Worm (Caenorhabditis elegans) whole organism, L1 larva: Measurements from ENCODE around the gene M199.136.

ENCODE experiments used
- C16A3.4 ChIP-seq: fragments of 150-350 bp; optimal IDR thresholded peaks from 2 replicates; lab custom pipeline; 2014; ENCODE audit warnings: missing biosample characterization, missing genetic modification characterization
- aha-1 ChIP-seq: fragments of 150-350 bp; optimal IDR thresholded peaks from 2 replicates; lab custom pipeline; 2014; ENCODE audit warnings: missing biosample characterization, missing genetic modification characterization
- alr-1 ChIP-seq: fragments of 200-800 bp; sonication (Bioruptor generic); optimal IDR thresholded peaks from 2 replicates; lab custom pipeline; 2018; ENCODE audit warnings: borderline replicate concordance, mild to moderate bottlenecking, missing genetic modification characterization, missing compliant biosample characterization
- ceh-63 ChIP-seq: fragments of 200-800 bp; sonication (Bioruptor generic); optimal IDR thresholded peaks from 2 replicates; lab custom pipeline; 2018; ENCODE audit warnings: mild to moderate bottlenecking, missing genetic modification characterization, missing compliant biosample characterization
- ceh-8 ChIP-seq: fragments of 200-800 bp; sonication (Bioruptor generic); optimal IDR thresholded peaks from 2 replicates; lab custom pipeline; 2018; ENCODE audit warnings: mild to moderate bottlenecking, missing genetic modification characterization, moderate library complexity, missing compliant biosample characterization
- ceh-88 ChIP-seq: fragments of 200-800 bp; sonication (Bioruptor generic); IDR thresholded peaks from 2 replicates; pipeline ENCODE4 v1.3.6; 2022; ENCODE audit warnings: missing genetic modification characterization, missing compliant biosample characterization
- ceh-90 ChIP-seq: sonication (generic microtip); optimal IDR thresholded peaks from 2 replicates; lab custom pipeline; 2016; ENCODE audit warnings: missing genetic modification characterization, missing compliant biosample characterization
- ces-1 ChIP-seq: fragments of 150-350 bp; optimal IDR thresholded peaks from 2 replicates; lab custom pipeline; 2014; ENCODE audit warnings: missing biosample characterization, missing genetic modification reagents, missing genetic modification characterization
- efl-1 ChIP-seq, 4 experiments: fragments of 150-350 bp; optimal IDR thresholded peaks in 3 of 4; peaks in 1 of 4; 1 replicate in 1 of 4; 2 replicates in 3 of 4; lab custom pipeline; 2014; ENCODE audit warnings: missing biosample characterization in 2 of 4, missing genetic modification characterization in 2 of 4, missing genetic modification reagents in 2 of 4
- egl-27 ChIP-seq, 2 experiments: fragments of 150-350 bp in 1 of 2; sonication (generic microtip); optimal IDR thresholded peaks; 3 replicates each; lab custom pipeline; 2017 to 2018; ENCODE audit warnings: missing biosample characterization in 2 of 2, missing genetic modification characterization in 2 of 2, missing genetic modification reagents in 2 of 2
- elt-2 ChIP-seq: sonication (generic microtip); optimal IDR thresholded peaks from 2 replicates; lab custom pipeline; 2016; ENCODE audit warnings: missing genetic modification characterization, mild to moderate bottlenecking, inconsistent platforms, missing compliant biosample characterization, missing genetic modification reagents
- elt-3 ChIP-seq, 6 experiments: fragments of 150-350 bp in 1 of 6; sonication (generic microtip); optimal IDR thresholded peaks; 2 replicates each; lab custom pipeline; 2017 to 2018; ENCODE audit warnings: missing biosample characterization in 6 of 6, missing genetic modification characterization in 6 of 6, inconsistent platforms in 1 of 6
- ets-5 ChIP-seq: fragments of 200-800 bp; sonication (Bioruptor generic); IDR thresholded peaks from 2 replicates; pipeline ENCODE4 v1.3.6; 2022; ENCODE audit warnings: missing genetic modification characterization, missing compliant biosample characterization
- fkh-4 ChIP-seq: sonication (generic microtip); optimal IDR thresholded peaks from 2 replicates; lab custom pipeline; 2016; ENCODE audit warnings: missing compliant biosample characterization, missing genetic modification characterization, borderline replicate concordance
- fos-1 ChIP-seq: fragments of 150-350 bp; optimal IDR thresholded peaks from 2 replicates; lab custom pipeline; 2014; ENCODE audit warnings: missing biosample characterization, missing genetic modification characterization
- grh-1 ChIP-seq: fragments of 200-800 bp; sonication (Bioruptor generic); IDR thresholded peaks from 2 replicates; pipeline ENCODE4 v1.3.6; 2022; ENCODE audit warnings: missing genetic modification reagents, missing genetic modification characterization, missing compliant biosample characterization
- hlh-4 ChIP-seq: sonication (generic microtip); optimal IDR thresholded peaks from 2 replicates; lab custom pipeline; 2016; ENCODE audit warnings: mild to moderate bottlenecking, missing genetic modification characterization, missing compliant biosample characterization
- jun-1 ChIP-seq: fragments of 150-350 bp; optimal IDR thresholded peaks from 2 replicates; lab custom pipeline; 2014; ENCODE audit warnings: missing biosample characterization, missing genetic modification reagents, missing genetic modification characterization
- lin-15B ChIP-seq: fragments of 150-350 bp; sonication (generic microtip); optimal IDR thresholded peaks from 3 replicates; lab custom pipeline; 2014; ENCODE audit warnings: missing biosample characterization, missing genetic modification characterization
- lin-35 ChIP-seq, 2 experiments: fragments of 150-350 bp; optimal IDR thresholded peaks; 2 replicates each; lab custom pipeline; 2014; ENCODE audit warnings: missing biosample characterization in 2 of 2, missing genetic modification characterization in 2 of 2, missing genetic modification reagents in 2 of 2
- mab-9 ChIP-seq: fragments of 200-800 bp; sonication (Bioruptor generic); IDR thresholded peaks from 2 replicates; pipeline ENCODE4 v1.3.6; 2022; ENCODE audit warnings: missing genetic modification reagents, missing genetic modification characterization, missing compliant biosample characterization
- mdl-1 ChIP-seq, 2 experiments: fragments of 150-350 bp; optimal IDR thresholded peaks; 2 replicates each; lab custom pipeline; 2014 to 2017; ENCODE audit warnings: missing biosample characterization in 2 of 2, missing genetic modification characterization in 2 of 2, inconsistent platforms in 1 of 2
- mef-2 ChIP-seq: fragments of 150-350 bp; optimal IDR thresholded peaks from 2 replicates; lab custom pipeline; 2014; ENCODE audit warnings: missing biosample characterization, missing genetic modification characterization
- mep-1 ChIP-seq: fragments of 150-350 bp; optimal IDR thresholded peaks from 2 replicates; lab custom pipeline; 2014; ENCODE audit warnings: missing biosample characterization, missing genetic modification characterization
- nhr-11 ChIP-seq: fragments of 150-350 bp; optimal IDR thresholded peaks from 2 replicates; lab custom pipeline; 2014; ENCODE audit warnings: missing biosample characterization, missing genetic modification characterization
- nhr-19 ChIP-seq: fragments of 200-800 bp; sonication (Bioruptor generic); conservative IDR thresholded peaks from 2 replicates; pipeline ENCODE4 v1.3.6; 2022; ENCODE audit warnings: missing genetic modification characterization, missing compliant biosample characterization
- nhr-237 ChIP-seq: fragments of 150-350 bp; optimal IDR thresholded peaks from 2 replicates; lab custom pipeline; 2014; ENCODE audit warnings: missing biosample characterization, missing genetic modification characterization
- nhr-28 ChIP-seq: fragments of 150-350 bp; optimal IDR thresholded peaks from 2 replicates; lab custom pipeline; 2014; ENCODE audit warnings: missing biosample characterization, missing genetic modification characterization
- nhr-77 ChIP-seq: fragments of 150-350 bp; optimal IDR thresholded peaks from 2 replicates; lab custom pipeline; 2014; ENCODE audit warnings: missing biosample characterization, missing genetic modification characterization
- nhr-84 ChIP-seq: sonication (generic microtip); optimal IDR thresholded peaks from 2 replicates; lab custom pipeline; 2017; ENCODE audit warnings: missing biosample characterization, missing genetic modification characterization
- nhr-85 ChIP-seq: sonication (generic microtip); peaks from one replicate; lab custom pipeline; 2016; ENCODE audit warnings: missing genetic modification characterization, inconsistent platforms, missing compliant biosample characterization
- pax-3 ChIP-seq: fragments of 200-800 bp; sonication (Bioruptor generic); optimal IDR thresholded peaks from 2 replicates; lab custom pipeline; 2018; ENCODE audit warnings: mild to moderate bottlenecking, missing genetic modification characterization, moderate library complexity, missing compliant biosample characterization
- pqm-1 ChIP-seq: sonication (generic microtip); optimal IDR thresholded peaks from 3 replicates; lab custom pipeline; 2017; ENCODE audit warnings: missing biosample characterization, missing genetic modification characterization
- sox-4 ChIP-seq: sonication (generic microtip); optimal IDR thresholded peaks from 2 replicates; lab custom pipeline; 2016; ENCODE audit warnings: missing genetic modification characterization, missing compliant biosample characterization
- sup-37 ChIP-seq: fragments of 200-800 bp; sonication (Bioruptor generic); optimal IDR thresholded peaks from 2 replicates; lab custom pipeline; 2018; ENCODE audit warnings: mild to moderate bottlenecking, missing genetic modification characterization, missing compliant biosample characterization
- swsn-7 ChIP-seq: sonication (generic microtip); optimal IDR thresholded peaks from 2 replicates; lab custom pipeline; 2016; ENCODE audit warnings: missing genetic modification characterization, missing compliant biosample characterization
- tbx-2 ChIP-seq: sonication (generic microtip); optimal IDR thresholded peaks from 2 replicates; lab custom pipeline; 2016; ENCODE audit warnings: missing genetic modification characterization, missing compliant biosample characterization
- unc-62 ChIP-seq: fragments of 150-350 bp; optimal IDR thresholded peaks from 2 replicates; lab custom pipeline; 2014; ENCODE audit warnings: missing biosample characterization, missing genetic modification reagents, missing genetic modification characterization
- vab-15 ChIP-seq: sonication (generic microtip); optimal IDR thresholded peaks from 2 replicates; lab custom pipeline; 2017; ENCODE audit warnings: missing genotype, mild to moderate bottlenecking, missing genetic modification characterization, missing compliant biosample characterization
- xbp-1 ChIP-seq: sonication (generic microtip); optimal IDR thresholded peaks from 2 replicates; lab custom pipeline; 2016; ENCODE audit warnings: missing genetic modification characterization, missing compliant biosample characterization

Gene M199.136

DNA sequence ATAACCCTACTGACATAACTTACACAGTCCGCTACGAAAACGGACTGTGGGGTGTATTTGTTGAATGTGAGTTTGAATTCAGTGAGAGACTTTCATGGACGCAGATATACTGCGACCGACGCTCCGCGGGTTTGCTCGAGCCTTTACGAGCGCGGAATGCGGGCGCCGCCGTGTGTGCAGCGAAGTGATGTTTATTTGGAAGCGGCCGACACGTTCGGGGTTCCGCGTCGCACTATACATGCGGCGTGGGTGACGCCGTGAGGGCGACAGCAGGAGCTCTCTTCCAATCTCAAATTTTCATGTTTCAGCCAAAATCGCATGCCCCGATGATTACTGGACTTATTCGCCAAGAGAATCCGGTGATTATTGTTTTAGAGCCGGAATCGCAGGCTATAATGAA, 778 bp downstream of the M199.136 start:
- no peak for TF ChIP-seq vab-15 (tag; lab: Kevin White, UChicago)
- TF ChIP-seq ceh-8, result no peak
- no peak for TF ChIP-seq aha-1
- TF ChIP-seq xbp-1 (tag; lab: Kevin White, UChicago), result no peak
- TF ChIP-seq mdl-1 (tag; optimal IDR thresholded peaks at IDR 0.05; lab: Kevin White, UChicago), result no peak
- no peak for TF ChIP-seq nhr-28 (tag; lab: Kevin White, UChicago)
- TF ChIP-seq ces-1 (GFP tag; lab: Kevin White, UChicago), result no peak
- no peak for TF ChIP-seq fos-1 (tag; lab: Kevin White, UChicago)
- TF ChIP-seq mab-9 (GFP tag; lab: Robert Waterston, UW), result no peak
- no peak for TF ChIP-seq efl-1 (optimal IDR thresholded peaks at IDR 0.05; lab: Kevin White, UChicago)
- TF ChIP-seq efl-1 (GFP tag; optimal IDR thresholded peaks at IDR 0.05 in 1 of 2; lab: Kevin White, UChicago), result no peak
- no peak for TF ChIP-seq pqm-1 (tag; lab: Kevin White, UChicago)
- TF ChIP-seq fkh-4 (tag; lab: Kevin White, UChicago), result no peak
- TF ChIP-seq tbx-2 (tag; lab: Kevin White, UChicago), result no peak
- no peak for TF ChIP-seq pax-3 (tag; lab: Kevin White, UChicago)
- TF ChIP-seq lin-15B, result no peak
- TF ChIP-seq sup-37, result no peak
- TF ChIP-seq nhr-19 (GFP tag; lab: Robert Waterston, UW), result no peak
- TF ChIP-seq alr-1, result no peak
- TF ChIP-seq ceh-90 (tag; lab: Kevin White, UChicago), result no peak
- no peak for TF ChIP-seq C16A3.4 (tag; lab: Kevin White, UChicago)
- TF ChIP-seq, all 84 proteins: peak for 0

DNA sequence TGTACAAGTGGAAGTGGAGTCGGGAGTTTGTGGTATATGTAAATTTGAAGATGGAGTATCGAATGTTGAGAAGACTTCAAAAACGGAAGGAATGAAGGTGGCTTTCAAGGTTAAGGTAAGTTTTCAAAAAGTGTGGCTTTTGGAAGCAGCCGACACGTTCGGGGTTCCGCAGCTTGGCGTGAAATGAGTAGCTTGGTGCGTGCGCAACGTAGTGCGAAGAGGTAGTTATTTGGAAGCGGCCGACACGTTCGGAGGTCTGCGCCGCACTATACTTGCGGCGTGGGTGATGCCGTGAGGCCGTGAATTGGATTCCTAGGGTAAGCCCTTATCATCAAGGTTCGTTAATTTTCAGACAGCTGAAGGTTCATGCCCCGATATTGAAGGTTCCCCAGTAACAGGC, 2.3 kb downstream of the M199.136 start, which contains the start of gene clec-189:
Gene clec-189, plus strand, starts transcription at position 92 of the 400 bp plus-strand sequence.
- TF ChIP-seq sup-37 (no peak), elt-2 (tag; lab: Kevin White, UChicago) (no peak), nhr-11 (tag; lab: Kevin White, UChicago) (no peak), nhr-77 (no peak), swsn-7 (tag; lab: Kevin White, UChicago) (no peak), nhr-85 (tag; lab: Kevin White, UChicago) (no peak), elt-3 (tag; optimal IDR thresholded peaks at IDR 0.05; lab: Kevin White, UChicago) (no peak)

DNA sequence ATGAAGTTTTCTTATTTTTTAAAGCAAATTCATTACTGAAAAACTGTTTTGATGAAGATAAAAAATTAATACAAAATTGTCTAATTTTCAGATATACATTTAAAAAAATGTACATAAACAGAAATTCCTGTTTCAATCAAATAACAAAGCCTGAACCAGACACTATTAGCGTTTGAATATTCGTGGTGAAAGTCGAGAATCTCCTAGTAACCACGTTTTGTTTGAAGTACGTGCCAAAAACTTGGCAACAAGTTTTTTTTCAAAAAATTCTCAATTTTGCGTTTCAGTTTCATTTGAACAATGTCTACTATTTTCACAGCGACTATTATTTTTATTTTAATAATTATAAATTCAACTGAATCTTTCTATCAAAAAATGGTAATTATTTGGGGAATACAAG, 4.4 kb downstream of the M199.136 start, which contains the start of gene M199.7:
Gene M199.7, plus strand, starts transcription at position 301 of the 400 bp plus-strand sequence.
- TF ChIP-seq mef-2 (tag; lab: Kevin White, UChicago), result no peak
- TF ChIP-seq nhr-237 (tag; lab: Kevin White, UChicago), result no peak
- no peak for TF ChIP-seq nhr-84 (tag; lab: Kevin White, UChicago)
- TF ChIP-seq hlh-4, result no peak
- no peak for TF ChIP-seq ceh-63 (GFP tag; lab: Kevin White, UChicago)
- no peak for TF ChIP-seq sox-4 (tag; lab: Kevin White, UChicago)
- TF ChIP-seq pax-3 (tag; lab: Kevin White, UChicago), result no peak
- no peak for TF ChIP-seq egl-27 (tag; optimal IDR thresholded peaks at IDR 0.05; lab: Kevin White, UChicago)
- no peak for TF ChIP-seq unc-62
- TF ChIP-seq mep-1 (tag; lab: Kevin White, UChicago), result no peak
- no peak for TF ChIP-seq lin-15B
- TF ChIP-seq jun-1 (tag; lab: Kevin White, UChicago), result no peak
- TF ChIP-seq tbx-2 (tag; lab: Kevin White, UChicago), result no peak
- no peak for TF ChIP-seq ets-5 (GFP tag; lab: Robert Waterston, UW)
- TF ChIP-seq swsn-7 (tag; lab: Kevin White, UChicago), result no peak
- no peak for TF ChIP-seq ceh-88
- no peak for TF ChIP-seq ces-1 (GFP tag; lab: Kevin White, UChicago)
- no peak for TF ChIP-seq lin-35 (GFP tag; optimal IDR thresholded peaks at IDR 0.05; lab: Kevin White, UChicago)
- TF ChIP-seq grh-1 (GFP tag; lab: Robert Waterston, UW), result no peak
- TF ChIP-seq, all 84 proteins: peak for 0
